Worm (Caenorhabditis elegans): Measurements from ENCODE around the gene srd-1.

srd-1 gene

DNA sequence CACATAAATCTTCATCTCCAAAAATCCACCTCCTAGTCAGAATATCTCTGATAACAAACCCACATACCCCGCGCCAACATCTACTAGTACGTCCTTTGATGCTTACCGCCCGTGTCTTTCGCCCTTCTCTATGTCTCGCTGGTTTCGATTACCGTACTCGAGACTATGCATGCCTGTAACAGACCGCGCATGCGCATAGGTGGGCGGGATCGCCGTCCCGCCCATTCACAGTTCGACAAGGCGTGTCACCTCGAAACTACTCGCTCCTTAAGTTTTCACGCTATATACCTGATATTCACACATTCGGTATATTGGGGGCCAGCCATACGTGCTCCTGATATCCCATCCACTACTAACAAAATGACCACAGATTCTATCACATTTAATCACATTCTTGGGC, 36.0 kb downstream of the srd-1 start, which contains the start of gene pax-3:
Gene pax-3, plus strand, starts transcription at position 83 of the 400 bp plus-strand sequence.
- no peak for TF ChIP-seq flt-1 (GFP tag; IDR thresholded peaks at IDR 0.05)
- no peak for TF ChIP-seq F13C5.2 (tag; optimal IDR thresholded peaks at IDR 0.05)
- no peak for TF ChIP-seq ets-7 (tag; optimal IDR thresholded peaks at IDR 0.05)
- no peak for TF ChIP-seq ceh-36 (tag; optimal IDR thresholded peaks at IDR 0.05)
- no peak for TF ChIP-seq tra-4 (tag; optimal IDR thresholded peaks at IDR 0.05)
- TF ChIP-seq scrt-1 (GFP tag; IDR thresholded peaks at IDR 0.05), result no peak
- TF ChIP-seq hmbx-1 (tag; optimal IDR thresholded peaks at IDR 0.05), result no peak

DNA sequence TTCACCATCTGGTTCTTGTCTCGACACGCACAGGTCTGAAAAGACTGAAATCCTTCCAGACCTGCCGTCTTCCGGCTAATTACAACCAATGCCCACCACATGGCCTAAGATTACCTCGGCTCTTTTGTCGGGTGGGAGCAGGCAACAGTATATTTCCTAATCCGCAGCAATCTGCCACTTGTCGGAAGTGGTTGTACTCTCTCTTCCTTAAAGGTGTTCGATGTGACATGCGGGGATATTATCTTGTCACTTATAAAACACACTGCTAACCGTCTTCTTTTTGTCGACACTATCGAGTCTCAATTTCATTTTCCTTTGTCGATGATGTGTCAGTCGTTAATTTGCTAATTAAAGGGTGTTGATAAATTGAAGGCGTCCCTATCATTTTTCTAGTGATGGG, 38.4 kb downstream of the srd-1 start, which contains the start of gene F27E5.3:
Gene F27E5.3, minus strand, starts transcription at position 101 of the 400 bp plus-strand sequence.
- TF ChIP-seq tbx-37 (GFP tag; conservative IDR thresholded peaks at IDR 0.05) (no peak), hnd-1 (tag; optimal IDR thresholded peaks at IDR 0.05) (no peak)

DNA sequence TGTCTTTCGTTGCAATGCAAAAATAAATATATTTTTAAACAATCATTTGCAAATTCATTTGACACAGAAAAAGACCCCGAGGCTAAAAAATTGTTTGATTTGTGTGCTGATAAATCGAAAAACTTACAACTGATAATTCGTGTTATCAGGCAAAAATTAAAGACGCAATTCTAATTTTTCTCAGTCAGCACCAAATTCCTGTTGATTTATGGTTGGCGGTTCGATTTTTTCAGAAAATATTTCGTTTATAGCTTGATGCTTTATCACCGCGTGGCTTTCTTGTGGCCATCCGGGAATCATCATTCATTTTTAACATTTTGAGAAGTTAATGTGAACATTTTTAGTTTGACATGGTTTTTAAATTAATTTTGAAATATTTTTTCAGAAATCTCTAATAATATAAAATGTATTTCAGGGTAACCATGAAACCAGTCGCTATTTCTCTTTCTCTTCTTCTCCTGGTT, 43.3 kb downstream of the srd-1 start, which contains the start of gene asah-2:
Gene asah-2, plus strand, starts transcription at position 414 of the 464 bp plus-strand sequence.
- TF ChIP-seq aly-1 (tag; optimal IDR thresholded peaks at IDR 0.05) (no peak), hmbx-1 (tag; optimal IDR thresholded peaks at IDR 0.05) (no peak), ama-1 (optimal IDR thresholded peaks at IDR 0.05) (no peak), hnd-1 (tag; optimal IDR thresholded peaks at IDR 0.05) (no peak), pes-1 (GFP tag; IDR thresholded peaks at IDR 0.05) (no peak)

DNA sequence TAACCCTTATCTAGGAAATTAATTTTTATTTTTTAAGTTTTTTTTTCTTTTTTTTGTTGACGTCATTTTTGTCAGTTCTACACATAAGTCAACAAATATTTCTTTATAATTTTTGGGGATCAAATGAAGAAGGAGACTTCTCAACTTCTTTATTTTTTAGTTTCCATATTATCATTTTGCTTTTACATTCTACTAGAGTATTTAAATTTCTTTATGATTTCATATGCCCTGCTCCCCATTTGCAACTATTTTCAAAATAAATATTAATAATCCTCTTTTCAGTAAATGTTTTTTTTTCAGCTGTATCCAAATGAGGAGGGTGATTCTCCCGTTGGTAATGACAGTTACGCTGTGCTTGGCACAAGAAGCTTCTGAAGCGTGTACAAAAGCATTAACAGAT, 45.2 kb downstream of the srd-1 start, which contains the start of gene phg-1:
Gene phg-1, plus strand, starts transcription at position 301 of the 400 bp plus-strand sequence.
- no peak for TF ChIP-seq ceh-13 (GFP tag; optimal IDR thresholded peaks at IDR 0.05)
- no peak for TF ChIP-seq B0310.2 (tag; optimal IDR thresholded peaks at IDR 0.05)
- TF ChIP-seq scrt-1 (GFP tag; IDR thresholded peaks at IDR 0.05), result no peak
- TF ChIP-seq hmg-4 (GFP tag; optimal IDR thresholded peaks at IDR 0.05), result no peak
- no peak for TF ChIP-seq ama-1 (optimal IDR thresholded peaks at IDR 0.05)
- TF ChIP-seq aly-1 (tag; optimal IDR thresholded peaks at IDR 0.05), result no peak
- no peak for TF ChIP-seq tbx-37 (GFP tag; conservative IDR thresholded peaks at IDR 0.05)
- TF ChIP-seq flt-1 (GFP tag; IDR thresholded peaks at IDR 0.05), result no peak
- no peak for TF ChIP-seq tbx-11 (GFP tag; IDR thresholded peaks at IDR 0.05)

DNA sequence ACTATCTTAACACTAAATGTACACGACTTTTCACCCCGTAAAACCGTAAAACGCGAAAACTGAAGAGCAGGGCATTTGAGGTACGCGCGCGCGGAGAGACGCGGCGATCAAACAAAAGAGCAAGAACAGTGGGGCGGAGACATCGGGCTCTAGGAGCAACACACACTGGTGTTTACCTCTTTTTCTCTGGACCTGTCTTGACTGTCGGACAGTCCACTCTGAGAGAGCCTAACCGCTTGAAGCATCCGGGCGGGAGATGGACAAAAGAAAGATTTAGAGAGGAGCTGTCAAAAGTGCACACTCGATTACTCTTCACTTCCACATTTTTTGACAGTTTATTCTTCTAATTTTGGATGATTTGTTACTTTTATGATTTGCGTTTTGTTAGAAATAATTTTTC, 45.8 kb downstream of the srd-1 start:
- TF ChIP-seq tra-4 (tag; optimal IDR thresholded peaks at IDR 0.05) (no peak), F13C5.2 (tag; optimal IDR thresholded peaks at IDR 0.05) (no peak), pes-1 (GFP tag; IDR thresholded peaks at IDR 0.05) (no peak), hnd-1 (tag; optimal IDR thresholded peaks at IDR 0.05) (no peak), B0310.2 (tag; optimal IDR thresholded peaks at IDR 0.05) (no peak), tbx-11 (GFP tag; IDR thresholded peaks at IDR 0.05) (no peak), ceh-13 (GFP tag; optimal IDR thresholded peaks at IDR 0.05) (no peak), flt-1 (GFP tag; IDR thresholded peaks at IDR 0.05) (no peak), scrt-1 (GFP tag; IDR thresholded peaks at IDR 0.05) (no peak), ama-1 (optimal IDR thresholded peaks at IDR 0.05) (no peak), hmg-4 (GFP tag; optimal IDR thresholded peaks at IDR 0.05) (no peak), sea-1 (GFP tag; conservative IDR thresholded peaks at IDR 0.05) (no peak), hmbx-1 (tag; optimal IDR thresholded peaks at IDR 0.05) (no peak), ets-7 (tag; optimal IDR thresholded peaks at IDR 0.05) (no peak)

DNA sequence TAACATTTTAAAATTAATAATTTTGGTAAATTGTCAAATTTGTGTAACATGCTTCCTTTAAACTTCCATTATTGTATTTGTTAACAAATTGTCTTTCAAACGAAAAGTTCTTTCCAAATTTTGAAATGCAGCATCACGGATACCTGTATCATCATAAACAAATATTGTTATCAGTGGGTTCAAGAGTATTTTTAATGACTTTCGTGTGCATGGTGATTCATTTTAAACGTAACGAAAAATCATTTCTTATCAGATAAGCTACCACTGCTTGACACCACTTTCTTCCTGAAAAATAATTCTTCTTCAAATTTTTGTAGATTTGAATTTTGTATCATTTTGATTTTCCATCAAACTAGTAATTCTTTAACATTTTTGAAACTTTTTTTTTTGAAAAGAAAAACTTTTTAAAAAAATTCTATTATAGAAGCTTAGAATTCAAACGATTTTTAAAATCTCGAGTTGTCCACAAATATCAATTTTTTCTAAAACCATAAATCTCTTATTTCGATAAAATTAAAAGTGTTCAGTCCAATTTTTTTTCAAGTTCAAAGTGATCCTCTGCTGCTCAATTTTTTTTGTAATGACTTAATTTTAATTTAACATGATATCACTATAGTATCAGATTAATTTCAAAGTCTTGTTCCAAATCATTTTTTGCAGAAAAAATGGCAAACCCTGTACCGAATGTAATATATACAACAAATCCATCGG, 48.1 kb downstream of the srd-1 start, which contains the start of gene F27E5.9:
Gene F27E5.9, plus strand, starts transcription at position 661 of the 711 bp plus-strand sequence.
- TF ChIP-seq hmbx-1 (tag; optimal IDR thresholded peaks at IDR 0.05) (no peak), ceh-13 (GFP tag; optimal IDR thresholded peaks at IDR 0.05) (no peak), ama-1 (optimal IDR thresholded peaks at IDR 0.05) (no peak), hmg-4 (GFP tag; optimal IDR thresholded peaks at IDR 0.05) (no peak), hnd-1 (tag; optimal IDR thresholded peaks at IDR 0.05) (no peak), flt-1 (GFP tag; IDR thresholded peaks at IDR 0.05) (no peak), sea-1 (GFP tag; conservative IDR thresholded peaks at IDR 0.05) (no peak), F13C5.2 (tag; optimal IDR thresholded peaks at IDR 0.05) (no peak), scrt-1 (GFP tag; IDR thresholded peaks at IDR 0.05) (no peak), B0310.2 (tag; optimal IDR thresholded peaks at IDR 0.05) (no peak), tbx-11 (GFP tag; IDR thresholded peaks at IDR 0.05) (no peak), tra-4 (tag; optimal IDR thresholded peaks at IDR 0.05) (no peak)

DNA sequence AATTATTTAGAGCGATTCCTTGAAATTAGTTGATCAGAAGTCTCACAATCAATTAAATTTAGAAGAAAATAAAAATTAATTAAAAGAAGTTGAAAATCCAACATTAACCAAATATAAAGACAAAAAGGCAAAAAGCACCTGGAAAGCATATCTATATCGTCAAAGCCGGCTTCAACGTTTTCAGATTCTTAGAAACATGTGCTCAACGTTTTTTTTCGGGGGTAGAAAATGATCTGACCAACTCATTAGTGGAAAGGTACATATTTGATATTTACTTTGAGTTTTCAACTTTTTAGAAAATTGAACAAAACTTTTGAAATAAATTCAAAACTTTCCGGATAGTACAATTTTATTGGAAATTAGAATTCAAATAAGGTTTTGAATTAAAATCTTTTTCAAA, 49.7 kb downstream of the srd-1 start:
- TF ChIP-seq tbx-11 (GFP tag; IDR thresholded peaks at IDR 0.05), result no peak
- no peak for TF ChIP-seq B0310.2 (tag; optimal IDR thresholded peaks at IDR 0.05)
- no peak for TF ChIP-seq ceh-36 (tag; optimal IDR thresholded peaks at IDR 0.05)
- TF ChIP-seq tbx-37 (GFP tag; conservative IDR thresholded peaks at IDR 0.05), result no peak
- TF ChIP-seq ceh-13 (GFP tag; optimal IDR thresholded peaks at IDR 0.05), result no peak
- no peak for TF ChIP-seq sea-1 (GFP tag; conservative IDR thresholded peaks at IDR 0.05)
- no peak for TF ChIP-seq tra-4 (tag; optimal IDR thresholded peaks at IDR 0.05)

DNA sequence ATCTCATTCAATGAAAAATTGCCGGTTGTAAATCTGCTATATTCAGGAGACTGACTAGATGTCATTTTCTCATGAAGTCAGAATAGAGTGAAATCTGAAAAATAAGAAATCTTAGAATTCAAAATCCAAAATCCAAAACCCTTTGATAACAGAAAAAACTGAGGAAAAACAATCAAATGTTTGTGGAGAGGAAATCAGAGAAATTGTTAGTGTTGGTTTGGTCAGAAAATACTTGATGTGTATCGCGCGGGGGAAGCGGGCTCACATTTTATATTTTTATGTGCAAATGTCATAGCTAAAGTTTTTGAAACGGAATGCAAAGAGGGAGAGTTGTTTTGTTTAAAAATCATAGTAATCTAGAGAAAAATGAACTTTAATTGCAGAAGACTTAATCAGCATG, 50.8 kb downstream of the srd-1 start, which contains the start of gene F27E5.5:
Gene F27E5.5, minus strand, starts transcription at position 101 of the 400 bp plus-strand sequence.
- TF ChIP-seq scrt-1 (GFP tag; IDR thresholded peaks at IDR 0.05) (no peak), aly-1 (tag; optimal IDR thresholded peaks at IDR 0.05) (no peak), B0310.2 (tag; optimal IDR thresholded peaks at IDR 0.05) (no peak), hnd-1 (tag; optimal IDR thresholded peaks at IDR 0.05) (no peak), ceh-13 (GFP tag; optimal IDR thresholded peaks at IDR 0.05) (no peak)

All from whole organism, early embryonic.